Worm (Caenorhabditis elegans): ENCODE data around the gene T04F8.2.
A peak's percentile ranks its signal among the peaks of the same experiment; 100 is the strongest.

The T04F8.2 gene

DNA sequence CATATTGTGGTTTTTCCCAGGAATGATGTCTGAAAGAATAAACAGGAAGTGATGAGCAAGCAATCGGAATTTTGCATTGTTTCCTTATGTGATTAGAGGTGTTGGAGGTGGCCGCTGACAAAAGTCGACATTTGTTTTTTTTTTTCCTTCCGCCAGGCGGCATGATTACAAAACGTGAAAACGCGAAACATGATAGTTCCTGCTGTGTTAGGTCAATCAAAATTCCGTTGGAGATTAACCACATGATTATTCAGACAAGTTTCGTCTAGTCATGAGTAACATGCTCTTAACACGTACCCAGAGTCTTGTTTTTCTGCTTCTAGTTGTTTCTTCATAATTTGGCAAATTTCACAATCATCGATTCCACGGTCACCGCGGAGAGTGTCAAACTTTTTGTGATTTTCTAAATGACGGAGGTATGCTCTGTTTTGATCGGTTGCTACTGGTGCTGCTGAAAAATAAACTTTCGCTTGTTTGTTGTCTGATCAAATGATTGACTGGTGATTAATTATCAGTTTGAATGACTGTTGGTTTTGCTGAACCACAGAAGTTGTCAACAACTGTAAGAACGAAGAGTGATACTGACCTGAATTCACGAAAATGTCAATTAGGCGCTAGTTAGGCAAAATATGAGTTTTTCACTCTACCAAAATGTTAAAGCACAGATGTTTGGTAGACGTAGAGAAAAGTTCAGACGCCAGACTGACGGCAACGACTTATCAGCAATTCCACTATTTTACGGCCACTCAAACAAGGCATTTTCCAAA is 23.0 kb upstream of the T04F8.2 start (continued):
- TF ChIP-seq Y48G9A.11 (GFP tag; IDR thresholded peaks at IDR 0.05) (no peak), ZK337.2 (GFP tag; IDR thresholded peaks at IDR 0.05) (no peak), nhr-102 (tag; optimal IDR thresholded peaks at IDR 0.05) (no peak), hif-1 (tag; optimal IDR thresholded peaks at IDR 0.05) (peak in 1 of 2 experiments; percentile 18), gei-8 (GFP tag; optimal IDR thresholded peaks at IDR 0.05) (no peak), dpl-1 (GFP tag; optimal IDR thresholded peaks at IDR 0.05) (no peak), F10B5.3 (tag; optimal IDR thresholded peaks at IDR 0.05) (no peak), lsy-2 (tag; optimal IDR thresholded peaks at IDR 0.05) (no peak), lir-3 (tag; optimal IDR thresholded peaks at IDR 0.05) (no peak), spr-1 (tag; optimal IDR thresholded peaks at IDR 0.05) (no peak), pqm-1 (tag; optimal IDR thresholded peaks at IDR 0.05) (no peak), nhr-25 (tag; optimal IDR thresholded peaks at IDR 0.05; ENCODE audit: borderline replicate concordance, insufficient read depth) (no peak), hlh-30 (tag; optimal IDR thresholded peaks at IDR 0.05; ENCODE audit: insufficient read depth) (peak; percentile 33), lin-39 (tag; optimal IDR thresholded peaks at IDR 0.05) (no peak), nhr-11 (tag; optimal IDR thresholded peaks at IDR 0.05) (no peak), mxl-2 (GFP tag; conservative IDR thresholded peaks at IDR 0.05) (no peak), lin-38 (GFP tag; IDR thresholded peaks at IDR 0.05) (no peak), nhr-77 (tag; optimal IDR thresholded peaks at IDR 0.05) (no peak), spr-3 (GFP tag; optimal IDR thresholded peaks at IDR 0.05) (no peak), ceh-62 (tag; optimal IDR thresholded peaks at IDR 0.05) (no peak), ztf-7 (tag; optimal IDR thresholded peaks at IDR 0.05) (no peak), mes-2 (tag; optimal IDR thresholded peaks at IDR 0.05; ENCODE audit: poor library complexity, severe bottlenecking) (no peak), ctbp-1 (GFP tag; IDR thresholded peaks at IDR 0.05) (no peak), lin-29 (GFP tag; IDR thresholded peaks at IDR 0.05) (no peak), lin-15B (tag; optimal IDR thresholded peaks at IDR 0.05) (no peak), D1046.2 (GFP tag; IDR thresholded peaks at IDR 0.05) (no peak), aly-2 (tag; optimal IDR thresholded peaks at IDR 0.05) (no peak), ztf-11 (tag; optimal IDR thresholded peaks at IDR 0.05) (no peak), zip-2 (tag; optimal IDR thresholded peaks at IDR 0.05) (no peak), vab-7 (GFP tag; IDR thresholded peaks at IDR 0.05) (no peak), php-3 (GFP tag; IDR thresholded peaks at IDR 0.05) (no peak), F37D6.2 (tag; optimal IDR thresholded peaks at IDR 0.05) (no peak), pha-4 (GFP tag; IDR thresholded peaks at IDR 0.05) (no peak), pha-4 (tag; optimal IDR thresholded peaks at IDR 0.05) (no peak), ZK546.5 (tag; optimal IDR thresholded peaks at IDR 0.05) (no peak), lin-1 (GFP tag; IDR thresholded peaks at IDR 0.05) (no peak), mxl-3 (GFP tag; optimal IDR thresholded peaks at IDR 0.05) (no peak), fos-1 (tag; optimal IDR thresholded peaks at IDR 0.05) (no peak), daf-16 (GFP tag; optimal IDR thresholded peaks at IDR 0.05) (peak in 1 of 2 experiments; percentile 59), daf-16 (tag; optimal IDR thresholded peaks at IDR 0.05) (peak; percentile 87), madf-9 (GFP tag; conservative IDR thresholded peaks at IDR 0.05) (no peak), tra-1 (GFP tag; IDR thresholded peaks at IDR 0.05) (peak; percentile 67; the same call in 1 of the 2 replicates), egl-27 (tag; optimal IDR thresholded peaks at IDR 0.05) (no peak), madf-5 (GFP tag; IDR thresholded peaks at IDR 0.05) (no peak), ceh-82 (tag; optimal IDR thresholded peaks at IDR 0.05) (no peak), T20F7.1 (GFP tag; optimal IDR thresholded peaks at IDR 0.05) (no peak), ces-1 (GFP tag; optimal IDR thresholded peaks at IDR 0.05) (no peak), snpc-4 (tag; optimal IDR thresholded peaks at IDR 0.05) (no peak), mdt-29 (GFP tag; IDR thresholded peaks at IDR 0.05) (no peak), egl-43 (GFP tag; IDR thresholded peaks at IDR 0.05) (no peak), Y105C5A.15 (GFP tag; IDR thresholded peaks at IDR 0.05) (no peak)
